Worm (Caenorhabditis elegans): Measurements from ENCODE around the gene gskl-1.

- TF ChIP-seq zag-1 (tag; optimal IDR thresholded peaks at IDR 0.05) (no peak), lin-39 (tag; optimal IDR thresholded peaks at IDR 0.05) (no peak), eor-1 (tag; optimal IDR thresholded peaks at IDR 0.05) (no peak), unc-62 (GFP tag; optimal IDR thresholded peaks at IDR 0.05) (no peak), pqm-1 (tag; optimal IDR thresholded peaks at IDR 0.05) (no peak)
Observed at ce11 chrII:10975239-10975638, 27.9 kb downstream of the gskl-1 start, which contains the start of gene ptp-3.

Measured in whole organism, L3 larva.